Worm (Caenorhabditis elegans) whole organism, L4 larva: ENCODE results near the gene clec-240.

ENCODE experiments used
- F10B5.3 ChIP-seq: sonication (generic microtip); optimal IDR thresholded peaks from 2 replicates; lab custom pipeline; 2016; ENCODE audit warnings: mild to moderate bottlenecking, missing genetic modification characterization, missing compliant biosample characterization
- F44E2.7 ChIP-seq: fragments of 200-800 bp; sonication (Bioruptor generic); IDR thresholded peaks from 2 replicates; pipeline ENCODE4 v2.1.2; 2022; ENCODE audit warnings: missing genetic modification characterization, missing compliant biosample characterization
- R02D3.7 ChIP-seq: fragments of 150-350 bp; sonication (generic microtip); optimal IDR thresholded peaks from 3 replicates; lab custom pipeline; 2014; ENCODE audit warnings: missing biosample characterization, missing genetic modification characterization
- T26A8.4 ChIP-seq: fragments of 200-800 bp; sonication (Bioruptor generic); IDR thresholded peaks from 2 replicates; pipeline ENCODE4 v1.3.6; 2022; ENCODE audit warnings: missing genetic modification characterization, missing compliant biosample characterization
- Y105C5A.15 ChIP-seq: fragments of 200-800 bp; sonication (Bioruptor generic); IDR thresholded peaks from 2 replicates; pipeline ENCODE4 v1.3.6; 2022; ENCODE audit warnings: missing genetic modification characterization, missing compliant biosample characterization
- Y5F2A.4 ChIP-seq: fragments of 200-800 bp; sonication (Bioruptor generic); optimal IDR thresholded peaks from 2 replicates; lab custom pipeline; 2018; ENCODE audit warnings: mild to moderate bottlenecking, missing genetic modification characterization, missing compliant biosample characterization
- ZK337.2 ChIP-seq: fragments of 200-800 bp; sonication (Bioruptor generic); IDR thresholded peaks from 2 replicates; pipeline ENCODE4 v1.3.6; 2022; ENCODE audit warnings: missing genetic modification reagents, missing genetic modification characterization, missing compliant biosample characterization
- ZK546.5 ChIP-seq, 2 experiments: sonication (generic microtip); optimal IDR thresholded peaks; 2 replicates each; lab custom pipeline; 2017; ENCODE audit warnings: missing biosample characterization in 2 of 2, missing genetic modification characterization in 2 of 2
- ctbp-1 ChIP-seq: fragments of 200-800 bp; sonication (Bioruptor generic); IDR thresholded peaks from 2 replicates; pipeline ENCODE4 v1.3.6; 2022; ENCODE audit warnings: missing genetic modification reagents, missing genetic modification characterization, missing compliant biosample characterization
- daf-8 ChIP-seq: fragments of 200-800 bp; sonication (Bioruptor generic); IDR thresholded peaks from 2 replicates; pipeline ENCODE4 v1.3.6; 2022; ENCODE audit warnings: missing genetic modification characterization, missing compliant biosample characterization
- dmd-6 ChIP-seq: fragments of 200-800 bp; sonication (Bioruptor generic); IDR thresholded peaks from 2 replicates; pipeline ENCODE4 v1.3.6; 2022; ENCODE audit warnings: missing genetic modification reagents, missing genetic modification characterization, missing compliant biosample characterization
- dmd-9 ChIP-seq: fragments of 200-800 bp; sonication (Bioruptor generic); IDR thresholded peaks from 2 replicates; pipeline ENCODE4 v1.3.6; 2022; ENCODE audit warnings: missing genetic modification reagents, missing genetic modification characterization, missing compliant biosample characterization
- dpl-1 ChIP-seq: fragments of 150-350 bp; optimal IDR thresholded peaks from 2 replicates; lab custom pipeline; 2014; ENCODE audit warnings: missing biosample characterization, missing genetic modification reagents, missing genetic modification characterization
- duxl-1 ChIP-seq: sonication (generic microtip); optimal IDR thresholded peaks from 2 replicates; lab custom pipeline; 2016; ENCODE audit warnings: mild to moderate bottlenecking, missing genetic modification characterization, moderate library complexity, missing compliant biosample characterization; ENCODE audit not compliant: poor library complexity
- hif-1 ChIP-seq, 2 experiments: sonication (generic microtip); optimal IDR thresholded peaks; 2 replicates each; lab custom pipeline; 2016 to 2017; ENCODE audit warnings: missing compliant biosample characterization in 2 of 2, missing genetic modification characterization in 2 of 2, missing genetic modification reagents in 2 of 2, missing genotype in 2 of 2, mild to moderate bottlenecking in 1 of 2
- hlh-30 ChIP-seq: sonication (generic microtip); optimal IDR thresholded peaks from 2 replicates; lab custom pipeline; 2017; ENCODE audit warnings: antibody characterized with exemption, mild to moderate bottlenecking, missing genetic modification characterization, missing compliant biosample characterization; ENCODE audit not compliant: insufficient read depth
- hmg-1.1 ChIP-seq: fragments of 200-800 bp; sonication (Bioruptor generic); IDR thresholded peaks from 2 replicates; pipeline ENCODE4 v1.3.6; 2022; ENCODE audit warnings: missing genetic modification reagents, missing genetic modification characterization, missing compliant biosample characterization
- jun-1 ChIP-seq: fragments of 150-350 bp; optimal IDR thresholded peaks from 2 replicates; lab custom pipeline; 2014; ENCODE audit warnings: missing biosample characterization, missing genetic modification reagents, missing genetic modification characterization
- lim-7 ChIP-seq: fragments of 200-800 bp; sonication (Bioruptor generic); IDR thresholded peaks from 2 replicates; pipeline ENCODE4 v1.3.6; 2022; ENCODE audit warnings: missing genetic modification characterization, missing compliant biosample characterization
- lin-15B ChIP-seq: fragments of 150-350 bp; sonication (generic microtip); optimal IDR thresholded peaks from 3 replicates; lab custom pipeline; 2014; ENCODE audit warnings: missing biosample characterization, missing genetic modification characterization
- madf-9 ChIP-seq: fragments of 200-800 bp; sonication (Bioruptor generic); conservative IDR thresholded peaks from 2 replicates; pipeline ENCODE4 v1.3.6; 2022; ENCODE audit warnings: missing genetic modification reagents, missing genetic modification characterization, missing compliant biosample characterization
- mdl-1 ChIP-seq, 2 experiments: fragments of 150-350 bp in 1 of 2; sonication (generic microtip) in 1 of 2; optimal IDR thresholded peaks; 2 replicates each; lab custom pipeline; 2014 to 2017; ENCODE audit warnings: missing biosample characterization in 2 of 2, missing genetic modification characterization in 2 of 2
- mes-2 ChIP-seq: sonication (generic microtip); optimal IDR thresholded peaks from 2 replicates; lab custom pipeline; 2016; ENCODE audit warnings: missing genotype, mild to moderate bottlenecking, missing genetic modification characterization, missing compliant biosample characterization; ENCODE audit not compliant: poor library complexity, severe bottlenecking
- mxl-3 ChIP-seq: fragments of 200-800 bp; sonication (Bioruptor generic); optimal IDR thresholded peaks from 2 replicates; lab custom pipeline; 2018; ENCODE audit warnings: mild to moderate bottlenecking, missing genetic modification characterization, missing compliant biosample characterization
- nhr-102 ChIP-seq: sonication (generic microtip); optimal IDR thresholded peaks from 2 replicates; lab custom pipeline; 2016; ENCODE audit warnings: mild to moderate bottlenecking, missing genetic modification characterization, moderate library complexity, missing compliant biosample characterization
- nhr-111 ChIP-seq: fragments of 200-800 bp; sonication (Bioruptor generic); optimal IDR thresholded peaks from 2 replicates; lab custom pipeline; 2018; ENCODE audit warnings: mild to moderate bottlenecking, missing genetic modification characterization, missing compliant biosample characterization
- nhr-237 ChIP-seq: sonication (generic microtip); optimal IDR thresholded peaks from 2 replicates; lab custom pipeline; 2017; ENCODE audit warnings: missing biosample characterization, missing genetic modification characterization
- nhr-28 ChIP-seq: fragments of 150-350 bp; optimal IDR thresholded peaks from 2 replicates; lab custom pipeline; 2014; ENCODE audit warnings: missing biosample characterization, missing genetic modification characterization
- nhr-41 ChIP-seq: fragments of 200-800 bp; sonication (Bioruptor generic); IDR thresholded peaks from 2 replicates; pipeline ENCODE4 v1.3.6; 2022; ENCODE audit warnings: missing genetic modification reagents, missing genetic modification characterization, missing compliant biosample characterization
- nhr-48 ChIP-seq: sonication (generic microtip); optimal IDR thresholded peaks from 2 replicates; lab custom pipeline; 2016; ENCODE audit warnings: mild to moderate bottlenecking, missing genetic modification characterization, missing compliant biosample characterization
- nhr-6 ChIP-seq: fragments of 150-350 bp; optimal IDR thresholded peaks from 2 replicates; lab custom pipeline; 2014; ENCODE audit warnings: missing biosample characterization, missing genetic modification characterization
- nhr-76 ChIP-seq: fragments of 150-350 bp; optimal IDR thresholded peaks from 2 replicates; lab custom pipeline; 2014; ENCODE audit warnings: missing biosample characterization, missing genetic modification characterization
- pha-4 ChIP-seq, 2 experiments: fragments of 150-350 bp in 1 of 2; fragments of 200-800 bp in 1 of 2; sonication (Bioruptor generic) in 1 of 2; IDR thresholded peaks in 1 of 2; optimal IDR thresholded peaks in 1 of 2; 2 replicates each; pipeline versions ENCODE4 v1.3.6 to Lab custom; 2014 to 2022; ENCODE audit warnings: missing genetic modification characterization in 2 of 2, missing genetic modification reagents in 2 of 2, missing biosample characterization in 1 of 2, missing compliant biosample characterization in 1 of 2
- php-3 ChIP-seq: fragments of 200-800 bp; sonication (Bioruptor generic); IDR thresholded peaks from 2 replicates; pipeline ENCODE4 v1.3.6; 2022; ENCODE audit warnings: missing genetic modification reagents, missing genetic modification characterization, missing compliant biosample characterization
- set-16 ChIP-seq: fragments of 200-800 bp; sonication (Bioruptor generic); IDR thresholded peaks from 2 replicates; pipeline ENCODE4 v1.3.6; 2022; ENCODE audit warnings: missing genetic modification reagents, missing genetic modification characterization, missing compliant biosample characterization
- skn-1 ChIP-seq: fragments of 150-350 bp; optimal IDR thresholded peaks from 2 replicates; lab custom pipeline; 2014; ENCODE audit warnings: missing biosample characterization, missing genetic modification characterization
- spr-1 ChIP-seq: sonication (generic microtip); optimal IDR thresholded peaks from 2 replicates; lab custom pipeline; 2016; ENCODE audit warnings: mild to moderate bottlenecking, missing genetic modification characterization, missing compliant biosample characterization
- tag-97 ChIP-seq: fragments of 200-800 bp; sonication (Bioruptor generic); IDR thresholded peaks from 2 replicates; pipeline ENCODE4 v1.3.6; 2022; ENCODE audit warnings: missing genetic modification characterization, missing compliant biosample characterization
- unc-62 ChIP-seq, 3 experiments: fragments of 150-350 bp in 1 of 3; sonication (generic microtip); optimal IDR thresholded peaks in 2 of 3; peaks in 1 of 3; 1 replicate in 1 of 3; 2 replicates in 2 of 3; lab custom pipeline; 2014 to 2017; ENCODE audit warnings: missing biosample characterization in 3 of 3, missing genetic modification characterization in 3 of 3, missing genetic modification reagents in 3 of 3, missing genotype in 1 of 3
- zag-1 ChIP-seq: fragments of 150-350 bp; optimal IDR thresholded peaks from 2 replicates; lab custom pipeline; 2014; ENCODE audit warnings: missing biosample characterization, missing genetic modification characterization
- zip-2 ChIP-seq: fragments of 150-350 bp; optimal IDR thresholded peaks from 2 replicates; lab custom pipeline; 2014; ENCODE audit warnings: missing biosample characterization, missing genetic modification characterization

clec-240 gene

ce11 chrV:16965655-16966054 lies 44.2 kb upstream of the clec-240 start, which contains the start of gene efl-1 (continued):
- TF ChIP-seq Y5F2A.4 (GFP tag; lab: Kevin White, UChicago) (no peak), nhr-76 (tag; lab: Kevin White, UChicago) (peak; percentile 4), nhr-237 (no peak), Y105C5A.15 (GFP tag; lab: Robert Waterston, UW) (no peak), T26A8.4 (GFP tag; lab: Robert Waterston, UW) (no peak; the same call in 1 of the 2 replicates), zip-2 (tag; lab: Kevin White, UChicago) (no peak), dmd-6 (no peak; the same call in none of the 2 replicates), ZK546.5 (tag; optimal IDR thresholded peaks at IDR 0.05; lab: Kevin White, UChicago) (no peak), nhr-6 (tag; lab: Kevin White, UChicago) (peak; percentile 94), dmd-9 (GFP tag; lab: Robert Waterston, UW) (0 out of 2 replicates have a peak, but pooled peaks have one; percentile 41), lim-7 (GFP tag; lab: Robert Waterston, UW) (no peak), nhr-48 (tag; lab: Kevin White, UChicago) (no peak)

ce11 chrV:16966636-16967035 lies 43.2 kb upstream of the clec-240 start, which contains the start of gene fbxa-90:
Gene fbxa-90, plus strand, starts transcription at chrV:16966814.
- TF ChIP-seq hmg-1.1 = peak; percentile 11; the same call in 1 of the 2 replicates
- no peak for TF ChIP-seq dmd-6
- TF ChIP-seq F10B5.3 = no peak
- TF ChIP-seq ctbp-1 (GFP tag; lab: Robert Waterston, UW) = no peak
- TF ChIP-seq daf-8 = no peak
- TF ChIP-seq skn-1 (tag; lab: Kevin White, UChicago) = no peak
- peak in 1 of 2 experiments; percentile 34 for TF ChIP-seq unc-62 (GFP tag; optimal IDR thresholded peaks at IDR 0.05 in 1 of 2; lab: Kevin White, UChicago)
- no peak for TF ChIP-seq unc-62 (tag; optimal IDR thresholded peaks at IDR 0.05; lab: Kevin White, UChicago)
- no peak for TF ChIP-seq nhr-41 (GFP tag; lab: Robert Waterston, UW)
- peak; percentile 0 for TF ChIP-seq nhr-28
- TF ChIP-seq dpl-1 (GFP tag; lab: Kevin White, UChicago) = peak; percentile 6
- TF ChIP-seq spr-1 (tag; lab: Kevin White, UChicago) = no peak
- no peak for TF ChIP-seq jun-1 (tag; lab: Kevin White, UChicago)
- no peak for TF ChIP-seq mxl-3 (GFP tag; lab: Kevin White, UChicago)
- TF ChIP-seq F44E2.7 (GFP tag; lab: Robert Waterston, UW) = no peak

ce11 chrV:16972134-16972533 lies 37.7 kb upstream of the clec-240 start, which contains the start of gene srh-119:
Gene srh-119, plus strand, starts transcription at chrV:16972434.
- TF ChIP-seq pha-4 (GFP tag; IDR thresholded peaks at IDR 0.05; lab: Robert Waterston, UW) = no peak
- no peak for TF ChIP-seq pha-4 (tag; optimal IDR thresholded peaks at IDR 0.05; lab: Kevin White, UChicago)
- no peak for TF ChIP-seq nhr-111
- TF ChIP-seq php-3 = no peak

- peak in 1 of 2 experiments; percentile 91 for TF ChIP-seq unc-62 (GFP tag; optimal IDR thresholded peaks at IDR 0.05 in 1 of 2; lab: Kevin White, UChicago)
- TF ChIP-seq unc-62 (tag; optimal IDR thresholded peaks at IDR 0.05; lab: Kevin White, UChicago) = no peak
- TF ChIP-seq nhr-102 = no peak
- no peak for TF ChIP-seq set-16
These were observed 36.5 kb upstream of the clec-240 start for ce11 chrV:16973338-16973737.

ce11 chrV:16974919-16975318 lies 34.9 kb upstream of the clec-240 start, which contains the start of gene srx-54:
Gene srx-54, plus strand, starts transcription at chrV:16975219.
- TF ChIP-seq mdl-1 (tag; optimal IDR thresholded peaks at IDR 0.05; lab: Kevin White, UChicago) = no peak
- no peak for TF ChIP-seq duxl-1 (tag; lab: Kevin White, UChicago)
- TF ChIP-seq T26A8.4 (GFP tag; lab: Robert Waterston, UW) = no peak
- no peak for TF ChIP-seq tag-97 (GFP tag; lab: Robert Waterston, UW)
- no peak for TF ChIP-seq lin-15B
- no peak for TF ChIP-seq hif-1 (tag; optimal IDR thresholded peaks at IDR 0.05; lab: Kevin White, UChicago)
- TF ChIP-seq hlh-30 (tag; lab: Kevin White, UChicago) = no peak
- no peak for TF ChIP-seq zag-1 (tag; lab: Kevin White, UChicago)
- no peak for TF ChIP-seq R02D3.7 (tag; lab: Kevin White, UChicago)
- TF ChIP-seq ZK337.2 (GFP tag; lab: Robert Waterston, UW) = no peak
- TF ChIP-seq madf-9 (GFP tag; lab: Robert Waterston, UW) = no peak
- TF ChIP-seq mes-2 (tag; lab: Kevin White, UChicago) = no peak
- no peak for TF ChIP-seq ctbp-1 (GFP tag; lab: Robert Waterston, UW)
